Worm (Caenorhabditis elegans) whole organism, L4 larva: ENCODE results near the gene nifk-1.
A peak's percentile ranks its signal among the peaks of the same experiment; 100 is the strongest.

ENCODE experiments used
- D1046.2 ChIP-seq: fragments of 200-800 bp; sonication (Bioruptor generic); IDR thresholded peaks from 2 replicates; pipeline ENCODE4 v1.3.6; 2022; ENCODE audit warnings: missing genetic modification characterization, missing compliant biosample characterization
- F26F4.8 ChIP-seq: fragments of 200-800 bp; sonication (Bioruptor generic); conservative IDR thresholded peaks from 2 replicates; pipeline ENCODE4 v1.3.6; 2022; ENCODE audit warnings: missing genetic modification characterization, missing compliant biosample characterization
- F37D6.2 ChIP-seq: sonication (generic microtip); optimal IDR thresholded peaks from 2 replicates; lab custom pipeline; 2016; ENCODE audit warnings: mild to moderate bottlenecking, missing genetic modification characterization, missing compliant biosample characterization
- F49E8.2 ChIP-seq: sonication (generic microtip); optimal IDR thresholded peaks from 2 replicates; lab custom pipeline; 2016; ENCODE audit warnings: missing compliant biosample characterization, mild to moderate bottlenecking, missing genetic modification characterization, borderline replicate concordance
- R02D3.7 ChIP-seq: fragments of 150-350 bp; sonication (generic microtip); optimal IDR thresholded peaks from 3 replicates; lab custom pipeline; 2014; ENCODE audit warnings: missing biosample characterization, missing genetic modification characterization
- T20F7.1 ChIP-seq: fragments of 200-800 bp; sonication (Bioruptor generic); optimal IDR thresholded peaks from 2 replicates; lab custom pipeline; 2018; ENCODE audit warnings: mild to moderate bottlenecking, missing genetic modification characterization, missing compliant biosample characterization
- T26A8.4 ChIP-seq: fragments of 200-800 bp; sonication (Bioruptor generic); IDR thresholded peaks from 2 replicates; pipeline ENCODE4 v1.3.6; 2022; ENCODE audit warnings: missing genetic modification characterization, missing compliant biosample characterization
- Y5F2A.4 ChIP-seq: fragments of 200-800 bp; sonication (Bioruptor generic); optimal IDR thresholded peaks from 2 replicates; lab custom pipeline; 2018; ENCODE audit warnings: mild to moderate bottlenecking, missing genetic modification characterization, missing compliant biosample characterization
- Y75B8A.6 ChIP-seq: fragments of 200-800 bp; sonication (Bioruptor generic); IDR thresholded peaks from 2 replicates; pipeline ENCODE4 v1.3.6; 2022; ENCODE audit warnings: missing genetic modification reagents, missing genetic modification characterization, missing compliant biosample characterization
- ZK337.2 ChIP-seq: fragments of 200-800 bp; sonication (Bioruptor generic); IDR thresholded peaks from 2 replicates; pipeline ENCODE4 v1.3.6; 2022; ENCODE audit warnings: missing genetic modification reagents, missing genetic modification characterization, missing compliant biosample characterization
- ZK546.5 ChIP-seq, 2 experiments: sonication (generic microtip); optimal IDR thresholded peaks; 2 replicates each; lab custom pipeline; 2017; ENCODE audit warnings: missing biosample characterization in 2 of 2, missing genetic modification characterization in 2 of 2
- aha-1 ChIP-seq: fragments of 150-350 bp; peaks from one replicate; lab custom pipeline; 2014; ENCODE audit warnings: missing biosample characterization, missing genetic modification characterization
- arid-1 ChIP-seq: fragments of 200-800 bp; sonication (Bioruptor generic); conservative IDR thresholded peaks from 2 replicates; pipeline ENCODE4 v1.3.6; 2022; ENCODE audit warnings: missing genetic modification reagents, missing genetic modification characterization, missing compliant biosample characterization
- ceh-28 ChIP-seq: fragments of 150-350 bp; optimal IDR thresholded peaks from 2 replicates; lab custom pipeline; 2014; ENCODE audit warnings: missing biosample characterization, missing genetic modification reagents, missing genetic modification characterization
- ceh-82 ChIP-seq: sonication (generic microtip); optimal IDR thresholded peaks from 2 replicates; lab custom pipeline; 2017; ENCODE audit warnings: missing biosample characterization, missing genetic modification characterization
- cey-2 ChIP-seq: sonication (generic microtip); optimal IDR thresholded peaks from 3 replicates; lab custom pipeline; 2017; ENCODE audit warnings: missing genetic modification characterization, mild to moderate bottlenecking, missing compliant biosample characterization, antibody characterized with exemption, borderline replicate concordance; ENCODE audit not compliant: insufficient read depth
- ctbp-1 ChIP-seq: fragments of 200-800 bp; sonication (Bioruptor generic); IDR thresholded peaks from 2 replicates; pipeline ENCODE4 v1.3.6; 2022; ENCODE audit warnings: missing genetic modification reagents, missing genetic modification characterization, missing compliant biosample characterization
- daf-12 ChIP-seq: fragments of 150-350 bp; optimal IDR thresholded peaks from 2 replicates; lab custom pipeline; 2014; ENCODE audit warnings: missing biosample characterization, missing genetic modification reagents, missing genetic modification characterization
- daf-19 ChIP-seq: fragments of 200-800 bp; sonication (Bioruptor generic); conservative IDR thresholded peaks from 2 replicates; pipeline ENCODE4 v1.3.6; 2022; ENCODE audit warnings: missing genetic modification characterization, missing compliant biosample characterization
- dmd-9 ChIP-seq: fragments of 200-800 bp; sonication (Bioruptor generic); IDR thresholded peaks from 2 replicates; pipeline ENCODE4 v1.3.6; 2022; ENCODE audit warnings: missing genetic modification reagents, missing genetic modification characterization, missing compliant biosample characterization
- dpl-1 ChIP-seq: fragments of 150-350 bp; optimal IDR thresholded peaks from 2 replicates; lab custom pipeline; 2014; ENCODE audit warnings: missing biosample characterization, missing genetic modification reagents, missing genetic modification characterization
- duxl-1 ChIP-seq: sonication (generic microtip); optimal IDR thresholded peaks from 2 replicates; lab custom pipeline; 2016; ENCODE audit warnings: mild to moderate bottlenecking, missing genetic modification characterization, moderate library complexity, missing compliant biosample characterization; ENCODE audit not compliant: poor library complexity
- egl-43 ChIP-seq: fragments of 200-800 bp; sonication (Bioruptor generic); IDR thresholded peaks from 2 replicates; pipeline ENCODE4 v1.3.6; 2022; ENCODE audit warnings: missing genetic modification reagents, missing genetic modification characterization, missing compliant biosample characterization
- fkh-10 ChIP-seq: fragments of 150-350 bp; optimal IDR thresholded peaks from 2 replicates; lab custom pipeline; 2014; ENCODE audit warnings: missing biosample characterization, missing genetic modification reagents, missing genetic modification characterization
- fos-1 ChIP-seq: fragments of 150-350 bp; optimal IDR thresholded peaks from 2 replicates; lab custom pipeline; 2014; ENCODE audit warnings: missing biosample characterization, missing genetic modification characterization
- hlh-30 ChIP-seq: sonication (generic microtip); optimal IDR thresholded peaks from 2 replicates; lab custom pipeline; 2017; ENCODE audit warnings: antibody characterized with exemption, mild to moderate bottlenecking, missing genetic modification characterization, missing compliant biosample characterization; ENCODE audit not compliant: insufficient read depth
- hmg-1.1 ChIP-seq: fragments of 200-800 bp; sonication (Bioruptor generic); IDR thresholded peaks from 2 replicates; pipeline ENCODE4 v1.3.6; 2022; ENCODE audit warnings: missing genetic modification reagents, missing genetic modification characterization, missing compliant biosample characterization
- lin-15B ChIP-seq: fragments of 150-350 bp; sonication (generic microtip); optimal IDR thresholded peaks from 3 replicates; lab custom pipeline; 2014; ENCODE audit warnings: missing biosample characterization, missing genetic modification characterization
- lin-29 ChIP-seq: fragments of 200-800 bp; sonication (Bioruptor generic); IDR thresholded peaks from 2 replicates; pipeline ENCODE4 v1.3.6; 2022; ENCODE audit warnings: missing genetic modification reagents, missing genetic modification characterization, missing compliant biosample characterization
- lin-39 ChIP-seq: fragments of 150-350 bp; optimal IDR thresholded peaks from 2 replicates; lab custom pipeline; 2014; ENCODE audit warnings: missing biosample characterization, missing genetic modification reagents, missing genetic modification characterization
- lir-3 ChIP-seq: sonication (generic microtip); optimal IDR thresholded peaks from 2 replicates; lab custom pipeline; 2016; ENCODE audit warnings: mild to moderate bottlenecking, missing genetic modification characterization, missing compliant biosample characterization
- madf-9 ChIP-seq: fragments of 200-800 bp; sonication (Bioruptor generic); conservative IDR thresholded peaks from 2 replicates; pipeline ENCODE4 v1.3.6; 2022; ENCODE audit warnings: missing genetic modification reagents, missing genetic modification characterization, missing compliant biosample characterization
- mdl-1 ChIP-seq, 2 experiments: fragments of 150-350 bp in 1 of 2; sonication (generic microtip) in 1 of 2; optimal IDR thresholded peaks; 2 replicates each; lab custom pipeline; 2014 to 2017; ENCODE audit warnings: missing biosample characterization in 2 of 2, missing genetic modification characterization in 2 of 2
- nhr-10 ChIP-seq: fragments of 150-350 bp; optimal IDR thresholded peaks from 2 replicates; lab custom pipeline; 2014; ENCODE audit warnings: missing biosample characterization, missing genetic modification characterization
- nhr-102 ChIP-seq: sonication (generic microtip); optimal IDR thresholded peaks from 2 replicates; lab custom pipeline; 2016; ENCODE audit warnings: mild to moderate bottlenecking, missing genetic modification characterization, moderate library complexity, missing compliant biosample characterization
- nhr-11 ChIP-seq: fragments of 150-350 bp; optimal IDR thresholded peaks from 2 replicates; lab custom pipeline; 2014; ENCODE audit warnings: missing biosample characterization, missing genetic modification characterization
- nhr-111 ChIP-seq: fragments of 200-800 bp; sonication (Bioruptor generic); optimal IDR thresholded peaks from 2 replicates; lab custom pipeline; 2018; ENCODE audit warnings: mild to moderate bottlenecking, missing genetic modification characterization, missing compliant biosample characterization
- nhr-28 ChIP-seq: fragments of 150-350 bp; optimal IDR thresholded peaks from 2 replicates; lab custom pipeline; 2014; ENCODE audit warnings: missing biosample characterization, missing genetic modification characterization
- nhr-41 ChIP-seq: fragments of 200-800 bp; sonication (Bioruptor generic); IDR thresholded peaks from 2 replicates; pipeline ENCODE4 v1.3.6; 2022; ENCODE audit warnings: missing genetic modification reagents, missing genetic modification characterization, missing compliant biosample characterization
- nhr-48 ChIP-seq: sonication (generic microtip); optimal IDR thresholded peaks from 2 replicates; lab custom pipeline; 2016; ENCODE audit warnings: mild to moderate bottlenecking, missing genetic modification characterization, missing compliant biosample characterization
- nhr-6 ChIP-seq: fragments of 150-350 bp; optimal IDR thresholded peaks from 2 replicates; lab custom pipeline; 2014; ENCODE audit warnings: missing biosample characterization, missing genetic modification characterization
- pha-4 ChIP-seq, 2 experiments: fragments of 150-350 bp in 1 of 2; fragments of 200-800 bp in 1 of 2; sonication (Bioruptor generic) in 1 of 2; IDR thresholded peaks in 1 of 2; optimal IDR thresholded peaks in 1 of 2; 2 replicates each; pipeline versions ENCODE4 v1.3.6 to Lab custom; 2014 to 2022; ENCODE audit warnings: missing genetic modification characterization in 2 of 2, missing genetic modification reagents in 2 of 2, missing biosample characterization in 1 of 2, missing compliant biosample characterization in 1 of 2
- php-3 ChIP-seq: fragments of 200-800 bp; sonication (Bioruptor generic); IDR thresholded peaks from 2 replicates; pipeline ENCODE4 v1.3.6; 2022; ENCODE audit warnings: missing genetic modification reagents, missing genetic modification characterization, missing compliant biosample characterization
- pqm-1 ChIP-seq: sonication (generic microtip); optimal IDR thresholded peaks from 2 replicates; lab custom pipeline; 2017; ENCODE audit warnings: missing biosample characterization, missing genetic modification characterization
- saeg-2 ChIP-seq: fragments of 200-800 bp; sonication (Bioruptor generic); IDR thresholded peaks from 2 replicates; pipeline ENCODE4 v1.3.6; 2022; ENCODE audit warnings: missing genetic modification reagents, missing genetic modification characterization, missing compliant biosample characterization
- snpc-1.2 ChIP-seq: fragments of 200-800 bp; sonication (Bioruptor generic); IDR thresholded peaks from 2 replicates; pipeline ENCODE4 v1.3.6; 2022; ENCODE audit warnings: missing genetic modification reagents, missing genetic modification characterization, missing compliant biosample characterization
- snpc-4 ChIP-seq: fragments of 150-350 bp; optimal IDR thresholded peaks from 2 replicates; lab custom pipeline; 2014; ENCODE audit warnings: missing biosample characterization, missing genetic modification characterization
- spr-1 ChIP-seq: sonication (generic microtip); optimal IDR thresholded peaks from 2 replicates; lab custom pipeline; 2016; ENCODE audit warnings: mild to moderate bottlenecking, missing genetic modification characterization, missing compliant biosample characterization
- tra-1 ChIP-seq: fragments of 200-800 bp; sonication (Bioruptor generic); IDR thresholded peaks from 2 replicates; pipeline ENCODE4 v1.3.6; 2022; ENCODE audit warnings: missing genetic modification reagents, missing genetic modification characterization, missing compliant biosample characterization
- unc-130 ChIP-seq: sonication (generic microtip); optimal IDR thresholded peaks from 2 replicates; lab custom pipeline; 2016; ENCODE audit warnings: missing genetic modification reagents, missing genetic modification characterization, missing compliant biosample characterization
- zip-2 ChIP-seq: fragments of 150-350 bp; optimal IDR thresholded peaks from 2 replicates; lab custom pipeline; 2014; ENCODE audit warnings: missing biosample characterization, missing genetic modification characterization

Gene nifk-1

DNA sequence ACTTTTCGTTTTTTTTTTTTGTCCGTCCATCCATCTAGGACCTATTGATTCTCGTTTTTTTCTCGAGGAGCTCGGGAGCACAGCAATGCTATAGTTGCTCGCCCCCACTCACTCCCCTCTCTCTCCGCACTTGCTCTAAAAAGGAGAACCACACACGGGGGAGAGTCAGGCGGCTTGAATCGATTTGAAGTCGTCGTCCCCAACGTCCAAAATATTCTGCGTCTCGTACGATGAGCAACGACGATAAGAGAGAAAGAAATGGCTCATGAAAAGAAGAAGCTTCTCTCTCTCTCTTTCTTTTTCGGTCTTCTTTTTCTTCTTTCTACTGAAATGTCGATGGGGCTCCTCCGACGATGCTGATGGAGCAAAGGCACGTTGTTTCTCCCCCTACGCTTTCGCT lies 36.7 kb downstream of the nifk-1 start (continued):
- TF ChIP-seq fkh-10 (GFP tag; lab: Kevin White, UChicago) (peak; percentile 62), cey-2 (tag; lab: Kevin White, UChicago) (no peak), php-3 (no peak), madf-9 (GFP tag; lab: Robert Waterston, UW) (no peak), tra-1 (GFP tag; lab: Robert Waterston, UW) (no peak), spr-1 (tag; lab: Kevin White, UChicago) (no peak), ceh-82 (tag; lab: Kevin White, UChicago) (no peak), F26F4.8 (no peak), nhr-10 (tag; lab: Kevin White, UChicago) (no peak), daf-19 (GFP tag; lab: Robert Waterston, UW) (no peak), R02D3.7 (tag; lab: Kevin White, UChicago) (no peak), F37D6.2 (tag; lab: Kevin White, UChicago) (peak; percentile 53), saeg-2 (GFP tag; lab: Robert Waterston, UW) (no peak), snpc-4 (tag; lab: Kevin White, UChicago) (no peak), pha-4 (GFP tag; IDR thresholded peaks at IDR 0.05; lab: Robert Waterston, UW) (no peak; the same call in 1 of the 2 replicates), pha-4 (tag; optimal IDR thresholded peaks at IDR 0.05; lab: Kevin White, UChicago) (no peak), lir-3 (tag; lab: Kevin White, UChicago) (no peak), ZK546.5 (tag; optimal IDR thresholded peaks at IDR 0.05; lab: Kevin White, UChicago) (no peak), ceh-28 (tag; lab: Kevin White, UChicago) (peak; percentile 53), Y5F2A.4 (GFP tag; lab: Kevin White, UChicago) (no peak), nhr-111 (GFP tag; lab: Kevin White, UChicago) (no peak), ZK337.2 (GFP tag; lab: Robert Waterston, UW) (no peak), pqm-1 (tag; lab: Kevin White, UChicago) (no peak), nhr-102 (tag; lab: Kevin White, UChicago) (no peak), egl-43 (GFP tag; lab: Robert Waterston, UW) (peak; percentile 69; the same call in 1 of the 2 replicates), nhr-6 (tag; lab: Kevin White, UChicago) (no peak), daf-12 (tag; lab: Kevin White, UChicago) (no peak), ctbp-1 (GFP tag; lab: Robert Waterston, UW) (peak; percentile 65; the same call in 1 of the 2 replicates), nhr-41 (GFP tag; lab: Robert Waterston, UW) (no peak), nhr-48 (tag; lab: Kevin White, UChicago) (no peak), T20F7.1 (no peak), mdl-1 (tag; optimal IDR thresholded peaks at IDR 0.05; lab: Kevin White, UChicago) (peak in 1 of 2 experiments; percentile 65), arid-1 (GFP tag; lab: Robert Waterston, UW) (no peak), unc-130 (GFP tag; lab: Kevin White, UChicago) (no peak), fos-1 (tag; lab: Kevin White, UChicago) (no peak), lin-29 (no peak), dpl-1 (GFP tag; lab: Kevin White, UChicago) (peak; percentile 18), D1046.2 (GFP tag; lab: Robert Waterston, UW) (no peak), zip-2 (tag; lab: Kevin White, UChicago) (no peak), lin-39 (tag; lab: Kevin White, UChicago) (no peak), aha-1 (tag; lab: Kevin White, UChicago) (peak; percentile 97), lin-15B (tag; lab: Kevin White, UChicago) (no peak), snpc-1.2 (GFP tag; lab: Robert Waterston, UW) (no peak), nhr-11 (peak; percentile 9), hmg-1.1 (peak; percentile 73), hlh-30 (peak; percentile 81), nhr-28 (tag; lab: Kevin White, UChicago) (no peak), T26A8.4 (GFP tag; lab: Robert Waterston, UW) (no peak), Y75B8A.6 (no peak), duxl-1 (tag; lab: Kevin White, UChicago) (no peak), F49E8.2 (tag; lab: Kevin White, UChicago) (no peak), dmd-9 (GFP tag; lab: Robert Waterston, UW) (no peak)
